1 fruit fly cellular context compared by ENCODE assay signal in genomic region chr3R:30004648-30005047, dm6.
TF ChIP-seq lines count a peak whose summit lies in the region.

Gene Nlp, plus strand, starts transcription at chr3R:30004785.
Gene Nph, minus strand, starts transcription at chr3R:30004861.

TF ChIP-seq in whole organism, embryonic, 481 proteins besides CTCF, POLR2A, EP300 and RAD21 (continued from another document):
- TF ChIP-seq CG11504 (tag; optimal IDR thresholded peaks at IDR 0.05; lab: Kevin White, UChicago): no peak
- TF ChIP-seq Xbp1 (GFP tag; optimal IDR thresholded peaks at IDR 0.05; lab: Kevin White, UChicago): peak; percentile 35
- TF ChIP-seq run (tag; optimal IDR thresholded peaks at IDR 0.05; lab: Kevin White, UChicago): no peak
- no peak for TF ChIP-seq CG14050 (GFP tag; IDR thresholded peaks at IDR 0.05; lab: Robert Waterston, UW)
- TF ChIP-seq Chrac-16 (GFP tag; optimal IDR thresholded peaks at IDR 0.05; lab: Kevin White, UChicago): peak; percentile 6
- TF ChIP-seq CG8944 (GFP tag; optimal IDR thresholded peaks at IDR 0.05; lab: Kevin White, UChicago): no peak
- peak; percentile 39 for TF ChIP-seq CG3281 (GFP tag; optimal IDR thresholded peaks at IDR 0.05; lab: Kevin White, UChicago)
- TF ChIP-seq wor (GFP tag; IDR thresholded peaks at IDR 0.05; lab: Robert Waterston, UW): no peak
- TF ChIP-seq Ets97D (GFP tag; optimal IDR thresholded peaks at IDR 0.05; lab: Kevin White, UChicago): peak; percentile 71
- TF ChIP-seq mirr (GFP tag; optimal IDR thresholded peaks at IDR 0.05; lab: Kevin White, UChicago): no peak
- TF ChIP-seq tio (GFP tag; optimal IDR thresholded peaks at IDR 0.05; lab: Kevin White, UChicago): no peak
- no peak for TF ChIP-seq NfI (GFP tag; optimal IDR thresholded peaks at IDR 0.05; lab: Kevin White, UChicago)
- no peak for TF ChIP-seq CG1602 (GFP tag; optimal IDR thresholded peaks at IDR 0.05; lab: Kevin White, UChicago)
- no peak; the same call in 3 of the 4 replicates for TF ChIP-seq Gug (GFP tag; IDR thresholded peaks at IDR 0.05; lab: Robert Waterston, UW)
- TF ChIP-seq CG10267 (tag; optimal IDR thresholded peaks at IDR 0.05; lab: Kevin White, UChicago): peak; percentile 63
- TF ChIP-seq CG14965 (GFP tag; optimal IDR thresholded peaks at IDR 0.05; lab: Kevin White, UChicago; ENCODE audit: borderline replicate concordance): no peak
- peak; percentile 15 for TF ChIP-seq CoRest (tag; optimal IDR thresholded peaks at IDR 0.05; lab: Kevin White, UChicago)
- TF ChIP-seq tx (GFP tag; optimal IDR thresholded peaks at IDR 0.05; lab: Kevin White, UChicago): no peak
- TF ChIP-seq CG10321 (GFP tag; IDR thresholded peaks at IDR 0.05; lab: Robert Waterston, UW): no peak
- TF ChIP-seq Blimp-1 (GFP tag; optimal IDR thresholded peaks at IDR 0.05; lab: Kevin White, UChicago): no peak
- TF ChIP-seq dan (GFP tag; IDR thresholded peaks at IDR 0.05; lab: Robert Waterston, UW): no peak
- TF ChIP-seq al (GFP tag; IDR thresholded peaks at IDR 0.05; lab: Robert Waterston, UW): no peak
- TF ChIP-seq ATbp (GFP tag; optimal IDR thresholded peaks at IDR 0.05; lab: Kevin White, UChicago): no peak
- no peak for TF ChIP-seq CG4854 (GFP tag; optimal IDR thresholded peaks at IDR 0.05; lab: Kevin White, UChicago)
- no peak for TF ChIP-seq fd102C (GFP tag; optimal IDR thresholded peaks at IDR 0.05; lab: Kevin White, UChicago)
- no peak for TF ChIP-seq cas (GFP tag; IDR thresholded peaks at IDR 0.05; lab: Robert Waterston, UW)
- no peak for TF ChIP-seq aop (GFP tag; IDR thresholded peaks at IDR 0.05; lab: Robert Waterston, UW)
- no peak for TF ChIP-seq Drgx (GFP tag; IDR thresholded peaks at IDR 0.05; lab: Robert Waterston, UW)
- TF ChIP-seq CG7928 (GFP tag; optimal IDR thresholded peaks at IDR 0.05; lab: Kevin White, UChicago): no peak
- TF ChIP-seq dmrt11E (tag; optimal IDR thresholded peaks at IDR 0.05; lab: Kevin White, UChicago): no peak
- TF ChIP-seq Ets65A (GFP tag; lab: Kevin White, UChicago): no peak
- no peak for TF ChIP-seq emc (GFP tag; optimal IDR thresholded peaks at IDR 0.05; lab: Kevin White, UChicago)
- TF ChIP-seq mam (GFP tag; optimal IDR thresholded peaks at IDR 0.05; lab: Kevin White, UChicago): peak; percentile 36
- no peak for TF ChIP-seq NC2α (GFP tag; optimal IDR thresholded peaks at IDR 0.05; lab: Kevin White, UChicago)
- no peak for TF ChIP-seq peb (GFP tag; IDR thresholded peaks at IDR 0.05; lab: Robert Waterston, UW)
- TF ChIP-seq slou (GFP tag; optimal IDR thresholded peaks at IDR 0.05; lab: Kevin White, UChicago): no peak
- no peak for TF ChIP-seq gsb-n (tag; optimal IDR thresholded peaks at IDR 0.05; lab: Kevin White, UChicago)
- TF ChIP-seq CG11247 (GFP tag; IDR thresholded peaks at IDR 0.05; lab: Robert Waterston, UW): no peak
- no peak for TF ChIP-seq crc (GFP tag; optimal IDR thresholded peaks at IDR 0.05; lab: Kevin White, UChicago)
- TF ChIP-seq zf30C (GFP tag; optimal IDR thresholded peaks at IDR 0.05; lab: Kevin White, UChicago): no peak
- peak; percentile 16 for TF ChIP-seq bab2 (GFP tag; optimal IDR thresholded peaks at IDR 0.05; lab: Kevin White, UChicago)
- no peak for TF ChIP-seq org-1 (GFP tag; optimal IDR thresholded peaks at IDR 0.05; lab: Kevin White, UChicago)
- TF ChIP-seq Vsx1 (GFP tag; optimal IDR thresholded peaks at IDR 0.05; lab: Kevin White, UChicago): no peak
- TF ChIP-seq Dbx (GFP tag; IDR thresholded peaks at IDR 0.05; lab: Robert Waterston, UW): 0 out of 3 replicates have a peak, but pooled peaks have one; percentile 36
- TF ChIP-seq MTF-1 (GFP tag; optimal IDR thresholded peaks at IDR 0.05; lab: Kevin White, UChicago; ENCODE audit: borderline replicate concordance): no peak
- no peak for TF ChIP-seq CG10654 (GFP tag; optimal IDR thresholded peaks at IDR 0.05; lab: Kevin White, UChicago)
- TF ChIP-seq Deaf1 (tag; optimal IDR thresholded peaks at IDR 0.05; lab: Kevin White, UChicago): no peak
- TF ChIP-seq Optix (GFP tag; IDR thresholded peaks at IDR 0.05; lab: Robert Waterston, UW): no peak
- no peak for TF ChIP-seq CG7556 (GFP tag; optimal IDR thresholded peaks at IDR 0.05; lab: Kevin White, UChicago)
- peak; percentile 40 for TF ChIP-seq CHES-1-like (GFP tag; optimal IDR thresholded peaks at IDR 0.05; lab: Kevin White, UChicago)
- no peak for TF ChIP-seq CG9215 (GFP tag; IDR thresholded peaks at IDR 0.05; lab: Robert Waterston, UW)
- TF ChIP-seq sqz (GFP tag; optimal IDR thresholded peaks at IDR 0.05; lab: Kevin White, UChicago): no peak
- TF ChIP-seq Lhr (GFP tag; optimal IDR thresholded peaks at IDR 0.05; lab: Kevin White, UChicago): no peak
- TF ChIP-seq CG6854 (GFP tag; optimal IDR thresholded peaks at IDR 0.05; lab: Kevin White, UChicago): no peak
- no peak for TF ChIP-seq Hr51 (GFP tag; optimal IDR thresholded peaks at IDR 0.05; lab: Kevin White, UChicago)
- TF ChIP-seq dimm (GFP tag; IDR thresholded peaks at IDR 0.05; lab: Robert Waterston, UW): no peak
- peak; percentile 15 for TF ChIP-seq CG10979 (tag; optimal IDR thresholded peaks at IDR 0.05; lab: Kevin White, UChicago)
- peak; percentile 40 for TF ChIP-seq CG30403 (GFP tag; optimal IDR thresholded peaks at IDR 0.05; lab: Kevin White, UChicago)
- no peak for TF ChIP-seq Mrtf (GFP tag; IDR thresholded peaks at IDR 0.05; lab: Robert Waterston, UW)
- peak; percentile 43 for TF ChIP-seq CG8924 (tag; optimal IDR thresholded peaks at IDR 0.05; lab: Kevin White, UChicago)
- TF ChIP-seq schlank (tag; optimal IDR thresholded peaks at IDR 0.05; lab: Kevin White, UChicago): no peak
- no peak for TF ChIP-seq vvl (GFP tag; IDR thresholded peaks at IDR 0.05; lab: Robert Waterston, UW)
- no peak for TF ChIP-seq CG7839 (tag; optimal IDR thresholded peaks at IDR 0.05; lab: Kevin White, UChicago)
- TF ChIP-seq dati (GFP tag; IDR thresholded peaks at IDR 0.05; lab: Robert Waterston, UW): no peak
- peak; percentile 34 for TF ChIP-seq Dp (GFP tag; optimal IDR thresholded peaks at IDR 0.05; lab: Kevin White, UChicago)
- no peak for TF ChIP-seq da (GFP tag; optimal IDR thresholded peaks at IDR 0.05; lab: Kevin White, UChicago)
- no peak for TF ChIP-seq gro (GFP tag; optimal IDR thresholded peaks at IDR 0.05; lab: Kevin White, UChicago)
- no peak for TF ChIP-seq z (GFP tag; IDR thresholded peaks at IDR 0.05; lab: Robert Waterston, UW)
- peak; percentile 84 for TF ChIP-seq Sin3A (optimal IDR thresholded peaks at IDR 0.05; lab: Kevin White, UChicago)
- TF ChIP-seq sim (GFP tag; IDR thresholded peaks at IDR 0.05; lab: Robert Waterston, UW): no peak
- peak; percentile 78 for TF ChIP-seq nerfin-2 (GFP tag; IDR thresholded peaks at IDR 0.05; lab: Robert Waterston, UW; ENCODE audit: partially characterized antibody)
- no peak for TF ChIP-seq ac (GFP tag; optimal IDR thresholded peaks at IDR 0.05; lab: Kevin White, UChicago)
- TF ChIP-seq Gsc (GFP tag; IDR thresholded peaks at IDR 0.05; lab: Robert Waterston, UW): no peak
- no peak for TF ChIP-seq CG9727 (GFP tag; optimal IDR thresholded peaks at IDR 0.05; lab: Kevin White, UChicago)
- no peak for TF ChIP-seq CG7745 (tag; optimal IDR thresholded peaks at IDR 0.05; lab: Kevin White, UChicago)
- no peak for TF ChIP-seq repo (GFP tag; optimal IDR thresholded peaks at IDR 0.05; lab: Kevin White, UChicago)
- peak; percentile 38 for TF ChIP-seq CG30020 (tag; optimal IDR thresholded peaks at IDR 0.05; lab: Kevin White, UChicago)
- TF ChIP-seq Dfd (GFP tag; optimal IDR thresholded peaks at IDR 0.05; lab: Kevin White, UChicago): no peak
- TF ChIP-seq corto (GFP tag; optimal IDR thresholded peaks at IDR 0.05; lab: Kevin White, UChicago): no peak
- no peak for TF ChIP-seq nerfin-1 (tag; optimal IDR thresholded peaks at IDR 0.05; lab: Kevin White, UChicago)
- TF ChIP-seq exex (tag; optimal IDR thresholded peaks at IDR 0.05; lab: Kevin White, UChicago): no peak
- no peak for TF ChIP-seq psq (GFP tag; optimal IDR thresholded peaks at IDR 0.05; lab: Kevin White, UChicago)
- no peak for TF ChIP-seq TFAM (GFP tag; optimal IDR thresholded peaks at IDR 0.05; lab: Kevin White, UChicago)
- no peak for TF ChIP-seq CG15269 (tag; optimal IDR thresholded peaks at IDR 0.05; lab: Kevin White, UChicago)
- TF ChIP-seq CG11085 (GFP tag; IDR thresholded peaks at IDR 0.05; lab: Robert Waterston, UW): no peak
- no peak for TF ChIP-seq crol (GFP tag; IDR thresholded peaks at IDR 0.05; lab: Robert Waterston, UW)
- TF ChIP-seq sob (GFP tag; IDR thresholded peaks at IDR 0.05; lab: Robert Waterston, UW): no peak
- no peak for TF ChIP-seq CG14014 (GFP tag; IDR thresholded peaks at IDR 0.05; lab: Robert Waterston, UW)
- TF ChIP-seq grn (GFP tag; optimal IDR thresholded peaks at IDR 0.05; lab: Kevin White, UChicago): no peak
- peak; percentile 85 for TF ChIP-seq ato (GFP tag; IDR thresholded peaks at IDR 0.05; lab: Robert Waterston, UW; ENCODE audit: partially characterized antibody)
- no peak for TF ChIP-seq CG4328 (GFP tag; optimal IDR thresholded peaks at IDR 0.05; lab: Kevin White, UChicago)
- TF ChIP-seq pfk (GFP tag; optimal IDR thresholded peaks at IDR 0.05; lab: Kevin White, UChicago): no peak
- no peak for TF ChIP-seq wek (GFP tag; optimal IDR thresholded peaks at IDR 0.05; lab: Kevin White, UChicago)
- TF ChIP-seq CG12299 (tag; optimal IDR thresholded peaks at IDR 0.05; lab: Kevin White, UChicago): no peak
- TF ChIP-seq Bgb (GFP tag; IDR thresholded peaks at IDR 0.05; lab: Robert Waterston, UW; ENCODE audit: partially characterized antibody): peak; percentile 84
- TF ChIP-seq CG10462 (GFP tag; optimal IDR thresholded peaks at IDR 0.05; lab: Kevin White, UChicago): no peak
- TF ChIP-seq CG14441 (GFP tag; IDR thresholded peaks at IDR 0.05; lab: Robert Waterston, UW): no peak
- TF ChIP-seq Dip2 (GFP tag; IDR thresholded peaks at IDR 0.05; lab: Robert Waterston, UW): no peak
- TF ChIP-seq Hr3 (GFP tag; optimal IDR thresholded peaks at IDR 0.05; lab: Kevin White, UChicago): no peak
- TF ChIP-seq hb (GFP tag; IDR thresholded peaks at IDR 0.05; lab: Robert Waterston, UW; ENCODE audit: partially characterized antibody): peak; percentile 83
- no peak for TF ChIP-seq rib (GFP tag; IDR thresholded peaks at IDR 0.05; lab: Robert Waterston, UW)
- no peak for TF ChIP-seq salm (tag; optimal IDR thresholded peaks at IDR 0.05; lab: Kevin White, UChicago)
- no peak for TF ChIP-seq oc (tag; optimal IDR thresholded peaks at IDR 0.05; lab: Kevin White, UChicago)
- no peak for TF ChIP-seq usp (GFP tag; optimal IDR thresholded peaks at IDR 0.05; lab: Kevin White, UChicago)
- TF ChIP-seq CG18262 (tag; optimal IDR thresholded peaks at IDR 0.05; lab: Kevin White, UChicago): peak; percentile 32
- TF ChIP-seq CG2875 (GFP tag; optimal IDR thresholded peaks at IDR 0.05; lab: Kevin White, UChicago): no peak
- TF ChIP-seq sd (tag; optimal IDR thresholded peaks at IDR 0.05; lab: Kevin White, UChicago): no peak
- peak; percentile 26 for TF ChIP-seq Myb (GFP tag; optimal IDR thresholded peaks at IDR 0.05; lab: Kevin White, UChicago)
- no peak for TF ChIP-seq CG11456 (GFP tag; IDR thresholded peaks at IDR 0.05; lab: Robert Waterston, UW)
- no peak for TF ChIP-seq CG3163 (GFP tag; optimal IDR thresholded peaks at IDR 0.05; lab: Kevin White, UChicago)
- TF ChIP-seq CG10543 (GFP tag; optimal IDR thresholded peaks at IDR 0.05; lab: Kevin White, UChicago): no peak
- no peak for TF ChIP-seq CG17568 (GFP tag; optimal IDR thresholded peaks at IDR 0.05; lab: Kevin White, UChicago)
- peak; percentile 89 for TF ChIP-seq dm (GFP tag; optimal IDR thresholded peaks at IDR 0.05; lab: Kevin White, UChicago)
- peak; percentile 19 for TF ChIP-seq CG33213 (GFP tag; optimal IDR thresholded peaks at IDR 0.05; lab: Kevin White, UChicago)
- peak; percentile 75 for TF ChIP-seq kah (GFP tag; optimal IDR thresholded peaks at IDR 0.05; lab: Kevin White, UChicago)
- TF ChIP-seq CG43689 (GFP tag; IDR thresholded peaks at IDR 0.05; lab: Robert Waterston, UW): no peak
- peak; percentile 33 for TF ChIP-seq cwo (GFP tag; optimal IDR thresholded peaks at IDR 0.05; lab: Kevin White, UChicago)
- TF ChIP-seq B-H2 (GFP tag; optimal IDR thresholded peaks at IDR 0.05; lab: Kevin White, UChicago): peak; percentile 29
- no peak for TF ChIP-seq CG6765 (GFP tag; optimal IDR thresholded peaks at IDR 0.05; lab: Kevin White, UChicago)
- no peak for TF ChIP-seq so (GFP tag; IDR thresholded peaks at IDR 0.05; lab: Robert Waterston, UW)
- no peak for TF ChIP-seq Hr39 (optimal IDR thresholded peaks at IDR 0.05; lab: Kevin White, UChicago)
- no peak for TF ChIP-seq Xrp1 (GFP tag; IDR thresholded peaks at IDR 0.05; lab: Robert Waterston, UW)
- TF ChIP-seq HLH3B (GFP tag; IDR thresholded peaks at IDR 0.05; lab: Robert Waterston, UW): no peak
- TF ChIP-seq sens (GFP tag; lab: Kevin White, UChicago): peak; percentile 80
- TF ChIP-seq CG11560 (tag; IDR thresholded peaks at IDR 0.05; lab: Robert Waterston, UW): peak; percentile 93
- TF ChIP-seq CG1529 (GFP tag; optimal IDR thresholded peaks at IDR 0.05; lab: Kevin White, UChicago): no peak
- no peak for TF ChIP-seq vfl (GFP tag; optimal IDR thresholded peaks at IDR 0.05; lab: Kevin White, UChicago)
- TF ChIP-seq CG11093 (GFP tag; IDR thresholded peaks at IDR 0.05; lab: Robert Waterston, UW): no peak
